Fruit fly (Drosophila melanogaster): ENCODE measurements around the gene His4r.

Gene His4r

dm6 chr3R:14670840-14671239 lies 45.3 kb downstream of the His4r start (continued):
- TF ChIP-seq bsh (GFP tag; optimal IDR thresholded peaks at IDR 0.05) (peak in 1 of 2 experiments; percentile 50), CG8478 (optimal IDR thresholded peaks at IDR 0.05) (no peak), CG2116 (GFP tag; optimal IDR thresholded peaks at IDR 0.05) (peak; percentile 38), CG13424 (tag; optimal IDR thresholded peaks at IDR 0.05) (peak; percentile 45), CG15601 (tag; optimal IDR thresholded peaks at IDR 0.05) (peak; percentile 73), CG1233 (GFP tag; optimal IDR thresholded peaks at IDR 0.05) (peak; percentile 81), bigmax (GFP tag; optimal IDR thresholded peaks at IDR 0.05) (peak; percentile 10), zen (tag; optimal IDR thresholded peaks at IDR 0.05) (peak; percentile 61), CG3995 (GFP tag; optimal IDR thresholded peaks at IDR 0.05) (no peak), schlank (tag; optimal IDR thresholded peaks at IDR 0.05) (peak; percentile 20), HmgZ (tag; optimal IDR thresholded peaks at IDR 0.05) (peak; percentile 3), twi (tag; optimal IDR thresholded peaks at IDR 0.05) (peak; percentile 46), gcm (GFP tag; optimal IDR thresholded peaks at IDR 0.05) (peak; percentile 75), BtbVII (GFP tag; optimal IDR thresholded peaks at IDR 0.05) (peak; percentile 72), CG10209 (GFP tag; optimal IDR thresholded peaks at IDR 0.05) (peak; percentile 59), CG7745 (tag; optimal IDR thresholded peaks at IDR 0.05) (peak; percentile 91), CG12391 (tag; optimal IDR thresholded peaks at IDR 0.05) (peak; percentile 34), Kr (GFP tag; optimal IDR thresholded peaks at IDR 0.05) (peak; percentile 97), CG6791 (GFP tag; IDR thresholded peaks at IDR 0.05; ENCODE audit: partially characterized antibody) (no peak), CG7271 (tag; optimal IDR thresholded peaks at IDR 0.05) (peak; percentile 87), CG17829 (tag; optimal IDR thresholded peaks at IDR 0.05) (peak; percentile 63), Lhr (GFP tag; optimal IDR thresholded peaks at IDR 0.05) (peak; percentile 4), CG4707 (GFP tag; optimal IDR thresholded peaks at IDR 0.05) (peak; percentile 51), CG10654 (GFP tag; optimal IDR thresholded peaks at IDR 0.05) (no peak), CG16815 (GFP tag; optimal IDR thresholded peaks at IDR 0.05) (no peak), CG10321 (GFP tag; IDR thresholded peaks at IDR 0.05) (no peak), CG11696 (GFP tag; IDR thresholded peaks at IDR 0.05) (0 out of 2 replicates have a peak, but pooled peaks have one; percentile 25), pfk (GFP tag; optimal IDR thresholded peaks at IDR 0.05) (peak; percentile 24), PHDP (tag; optimal IDR thresholded peaks at IDR 0.05) (peak; percentile 51), CG4424 (GFP tag; optimal IDR thresholded peaks at IDR 0.05) (peak; percentile 23), CG7987 (GFP tag; optimal IDR thresholded peaks at IDR 0.05) (peak; percentile 72), CG10274 (GFP tag; optimal IDR thresholded peaks at IDR 0.05) (peak; percentile 3), CG3847 (GFP tag; IDR thresholded peaks at IDR 0.05) (no peak), zf30C (GFP tag; optimal IDR thresholded peaks at IDR 0.05) (no peak), gcm2 (GFP tag; optimal IDR thresholded peaks at IDR 0.05) (no peak), D (optimal IDR thresholded peaks at IDR 0.05) (no peak), D (GFP tag; optimal IDR thresholded peaks at IDR 0.05) (peak; percentile 72), Blimp-1 (GFP tag; optimal IDR thresholded peaks at IDR 0.05) (no peak)

dm6 chr3R:14672915-14673314 lies 47.4 kb downstream of the His4r start:
- TF ChIP-seq CG1603 (tag; optimal IDR thresholded peaks at IDR 0.05) (peak; percentile 12), dmrt99B (tag; optimal IDR thresholded peaks at IDR 0.05) (peak; percentile 19), CG30403 (GFP tag; optimal IDR thresholded peaks at IDR 0.05) (peak; percentile 7), nom (GFP tag; optimal IDR thresholded peaks at IDR 0.05) (peak; percentile 1), gem (tag; optimal IDR thresholded peaks at IDR 0.05) (peak; percentile 27), CG32532 (GFP tag; IDR thresholded peaks at IDR 0.05) (peak; percentile 6; the same call in 1 of the 2 replicates), bsh (GFP tag; optimal IDR thresholded peaks at IDR 0.05) (peak; percentile 2 to 22), CG18262 (tag; optimal IDR thresholded peaks at IDR 0.05) (peak; percentile 5), stc (GFP tag; IDR thresholded peaks at IDR 0.05) (peak; percentile 28; the same call in 1 of the 2 replicates), CG18011 (GFP tag; optimal IDR thresholded peaks at IDR 0.05) (no peak), CG3995 (GFP tag; optimal IDR thresholded peaks at IDR 0.05) (no peak), dmrt11E (tag; optimal IDR thresholded peaks at IDR 0.05) (no peak), fd3F (GFP tag; optimal IDR thresholded peaks at IDR 0.05) (no peak), phol (tag; optimal IDR thresholded peaks at IDR 0.05) (peak; percentile 6), Ada2b (GFP tag; IDR thresholded peaks at IDR 0.05) (0 out of 2 replicates have a peak, but pooled peaks have one; percentile 5)
